Worm (Caenorhabditis elegans) whole organism, L3 larva: Measurements from ENCODE around the gene eng-1.

Source experiments
- R02D3.7 ChIP-seq: fragments of 150-350 bp; optimal IDR thresholded peaks from 2 replicates; lab custom pipeline; 2014; ENCODE audit warnings: missing biosample characterization, missing genetic modification characterization
- ZK546.5 ChIP-seq: sonication (generic microtip); optimal IDR thresholded peaks from 2 replicates; lab custom pipeline; 2017; ENCODE audit warnings: missing biosample characterization, missing genetic modification characterization
- aly-2 ChIP-seq: fragments of 150-350 bp; optimal IDR thresholded peaks from 2 replicates; lab custom pipeline; 2014; ENCODE audit warnings: missing biosample characterization, missing genetic modification characterization
- ama-1 ChIP-seq: fragments of 150-350 bp; optimal IDR thresholded peaks from 2 replicates; lab custom pipeline; 2018
- ceh-16 ChIP-seq: sonication (generic microtip); optimal IDR thresholded peaks from 2 replicates; lab custom pipeline; 2017; ENCODE audit warnings: missing biosample characterization, missing genetic modification characterization
- ceh-28 ChIP-seq: fragments of 150-350 bp; optimal IDR thresholded peaks from 2 replicates; lab custom pipeline; 2014; ENCODE audit warnings: missing biosample characterization, missing genetic modification reagents, missing genetic modification characterization
- ceh-82 ChIP-seq: fragments of 150-350 bp; optimal IDR thresholded peaks from 2 replicates; lab custom pipeline; 2014; ENCODE audit warnings: missing biosample characterization, missing genetic modification characterization
- ceh-9 ChIP-seq: sonication (generic microtip); optimal IDR thresholded peaks from 2 replicates; lab custom pipeline; 2018; ENCODE audit warnings: missing biosample characterization, missing genetic modification characterization
- daf-12 ChIP-seq: fragments of 150-350 bp; optimal IDR thresholded peaks from 2 replicates; lab custom pipeline; 2014; ENCODE audit warnings: missing biosample characterization, missing genetic modification reagents, missing genetic modification characterization
- egl-5 ChIP-seq: fragments of 150-350 bp; optimal IDR thresholded peaks from 2 replicates; lab custom pipeline; 2017; ENCODE audit warnings: missing biosample characterization, missing genetic modification reagents, missing genetic modification characterization, inconsistent platforms
- elt-2 ChIP-seq: sonication (generic microtip); optimal IDR thresholded peaks from 2 replicates; lab custom pipeline; 2016; ENCODE audit warnings: missing genetic modification reagents, mild to moderate bottlenecking, missing genetic modification characterization, missing compliant biosample characterization
- elt-3 ChIP-seq, 3 experiments: fragments of 150-350 bp in 1 of 3; sonication (generic microtip) in 2 of 3; optimal IDR thresholded peaks; 2 replicates in 2 of 3; 4 replicates in 1 of 3; lab custom pipeline; 2014 to 2017; ENCODE audit warnings: missing biosample characterization in 3 of 3, missing genetic modification characterization in 3 of 3
- eor-1 ChIP-seq, 2 experiments: fragments of 150-350 bp; optimal IDR thresholded peaks; 2 replicates each; lab custom pipeline; 2014 to 2018; ENCODE audit warnings: missing biosample characterization in 2 of 2, missing genetic modification characterization in 2 of 2
- fkh-10 ChIP-seq: sonication (generic microtip); optimal IDR thresholded peaks from 2 replicates; lab custom pipeline; 2017; ENCODE audit warnings: missing biosample characterization, missing genetic modification reagents, missing genetic modification characterization
- fkh-2 ChIP-seq: fragments of 150-350 bp; optimal IDR thresholded peaks from 2 replicates; lab custom pipeline; 2014; ENCODE audit warnings: missing biosample characterization, missing genetic modification reagents, missing genetic modification characterization
- hmg-11 ChIP-seq: sonication (generic microtip); optimal IDR thresholded peaks from 2 replicates; lab custom pipeline; 2016; ENCODE audit warnings: missing genetic modification characterization, missing compliant biosample characterization
- jun-1 ChIP-seq: fragments of 150-350 bp; optimal IDR thresholded peaks from 2 replicates; lab custom pipeline; 2014; ENCODE audit warnings: missing biosample characterization, missing genetic modification reagents, missing genetic modification characterization
- lin-15B ChIP-seq: fragments of 150-350 bp; optimal IDR thresholded peaks from 2 replicates; lab custom pipeline; 2014; ENCODE audit warnings: missing biosample characterization, missing genetic modification characterization
- lin-39 ChIP-seq: fragments of 150-350 bp; optimal IDR thresholded peaks from 2 replicates; lab custom pipeline; 2018; ENCODE audit warnings: missing biosample characterization, missing genetic modification reagents, missing genetic modification characterization
- lsy-12 ChIP-seq: sonication (generic microtip); optimal IDR thresholded peaks from 2 replicates; lab custom pipeline; 2016; ENCODE audit warnings: mild to moderate bottlenecking, missing genetic modification characterization, missing compliant biosample characterization
- mml-1 ChIP-seq: fragments of 150-350 bp; sonication (generic microtip); optimal IDR thresholded peaks from 3 replicates; lab custom pipeline; 2014; ENCODE audit warnings: missing biosample characterization, missing genetic modification characterization
- nfya-1 ChIP-seq: sonication (generic microtip); optimal IDR thresholded peaks from 2 replicates; lab custom pipeline; 2017; ENCODE audit warnings: missing genetic modification characterization, mild to moderate bottlenecking, missing compliant biosample characterization, antibody characterized with exemption, moderate library complexity; ENCODE audit not compliant: insufficient read depth
- nhr-11 ChIP-seq: fragments of 150-350 bp; optimal IDR thresholded peaks from 2 replicates; lab custom pipeline; 2014; ENCODE audit warnings: missing biosample characterization, missing genetic modification characterization
- nhr-12 ChIP-seq: fragments of 150-350 bp; optimal IDR thresholded peaks from 2 replicates; lab custom pipeline; 2014; ENCODE audit warnings: missing biosample characterization, missing genetic modification characterization
- nhr-23 ChIP-seq: fragments of 150-350 bp; optimal IDR thresholded peaks from 2 replicates; lab custom pipeline; 2014; ENCODE audit warnings: missing biosample characterization, missing genetic modification reagents, missing genetic modification characterization
- nhr-237 ChIP-seq: fragments of 150-350 bp; optimal IDR thresholded peaks from 2 replicates; lab custom pipeline; 2014; ENCODE audit warnings: missing biosample characterization, missing genetic modification characterization
- nhr-28 ChIP-seq: fragments of 150-350 bp; optimal IDR thresholded peaks from 2 replicates; lab custom pipeline; 2014; ENCODE audit warnings: missing biosample characterization, missing genetic modification characterization
- nhr-43 ChIP-seq: sonication (generic microtip); optimal IDR thresholded peaks from 2 replicates; lab custom pipeline; 2016; ENCODE audit warnings: mild to moderate bottlenecking, missing genetic modification characterization, missing compliant biosample characterization; ENCODE audit not compliant: poor library complexity, severe bottlenecking
- nhr-76 ChIP-seq: fragments of 150-350 bp; sonication (generic microtip); optimal IDR thresholded peaks from 5 replicates; lab custom pipeline; 2014; ENCODE audit warnings: missing biosample characterization, missing genetic modification characterization
- pha-4 ChIP-seq: fragments of 150-350 bp; optimal IDR thresholded peaks from 2 replicates; lab custom pipeline; 2014; ENCODE audit warnings: missing biosample characterization, missing genetic modification reagents, missing genetic modification characterization
- pqm-1 ChIP-seq: fragments of 150-350 bp; optimal IDR thresholded peaks from 2 replicates; lab custom pipeline; 2017; ENCODE audit warnings: missing biosample characterization, missing genetic modification characterization, inconsistent platforms
- sea-2 ChIP-seq: fragments of 150-350 bp; sonication (generic microtip); optimal IDR thresholded peaks from 4 replicates; lab custom pipeline; 2014; ENCODE audit warnings: missing biosample characterization, missing genetic modification reagents, missing genetic modification characterization
- skn-1 ChIP-seq: fragments of 150-350 bp; optimal IDR thresholded peaks from 2 replicates; lab custom pipeline; 2014; ENCODE audit warnings: missing biosample characterization, missing genetic modification characterization
- snpc-4 ChIP-seq: fragments of 150-350 bp; optimal IDR thresholded peaks from 2 replicates; lab custom pipeline; 2014; ENCODE audit warnings: missing biosample characterization, missing genetic modification characterization
- tbx-2 ChIP-seq: sonication (generic microtip); optimal IDR thresholded peaks from 2 replicates; lab custom pipeline; 2016; ENCODE audit warnings: mild to moderate bottlenecking, missing genetic modification characterization, missing compliant biosample characterization
- unc-39 ChIP-seq: sonication (generic microtip); optimal IDR thresholded peaks from 4 replicates; lab custom pipeline; 2017; ENCODE audit warnings: missing biosample characterization, missing genetic modification characterization
- unc-62 ChIP-seq: fragments of 150-350 bp; sonication (generic microtip); optimal IDR thresholded peaks from 4 replicates; lab custom pipeline; 2014; ENCODE audit warnings: missing biosample characterization, missing genetic modification reagents, missing genetic modification characterization
- ztf-11 ChIP-seq: fragments of 150-350 bp; optimal IDR thresholded peaks from 2 replicates; lab custom pipeline; 2014; ENCODE audit warnings: missing biosample characterization, missing genetic modification characterization
- ztf-4 ChIP-seq: fragments of 150-350 bp; optimal IDR thresholded peaks from 2 replicates; lab custom pipeline; 2014; ENCODE audit warnings: missing biosample characterization, missing genetic modification characterization

The eng-1 gene

DNA sequence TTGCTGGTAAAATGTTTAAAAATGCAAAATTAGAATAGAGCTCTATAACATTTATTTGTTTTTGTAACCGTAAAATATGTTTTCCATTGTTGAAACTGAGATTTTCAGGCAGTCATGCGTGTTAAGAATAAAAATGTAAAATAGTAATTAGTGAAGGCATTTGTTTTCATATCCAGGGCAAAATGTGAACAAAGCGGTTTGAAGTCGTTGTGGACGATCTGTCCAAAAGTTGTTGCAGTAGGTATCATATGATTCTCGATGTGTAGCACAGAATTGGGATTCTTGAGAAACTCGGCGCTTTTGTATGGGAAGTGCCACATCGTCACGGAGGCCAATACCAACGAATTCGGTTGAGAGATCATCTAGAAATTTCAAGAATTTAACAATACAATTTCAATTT lies 14.0 kb upstream of the eng-1 start:
- TF ChIP-seq ama-1 (lab: Kevin White, UChicago) (peak; percentile 17), snpc-4 (no peak)
- TF ChIP-seq, all 47 proteins: peak for 1

DNA sequence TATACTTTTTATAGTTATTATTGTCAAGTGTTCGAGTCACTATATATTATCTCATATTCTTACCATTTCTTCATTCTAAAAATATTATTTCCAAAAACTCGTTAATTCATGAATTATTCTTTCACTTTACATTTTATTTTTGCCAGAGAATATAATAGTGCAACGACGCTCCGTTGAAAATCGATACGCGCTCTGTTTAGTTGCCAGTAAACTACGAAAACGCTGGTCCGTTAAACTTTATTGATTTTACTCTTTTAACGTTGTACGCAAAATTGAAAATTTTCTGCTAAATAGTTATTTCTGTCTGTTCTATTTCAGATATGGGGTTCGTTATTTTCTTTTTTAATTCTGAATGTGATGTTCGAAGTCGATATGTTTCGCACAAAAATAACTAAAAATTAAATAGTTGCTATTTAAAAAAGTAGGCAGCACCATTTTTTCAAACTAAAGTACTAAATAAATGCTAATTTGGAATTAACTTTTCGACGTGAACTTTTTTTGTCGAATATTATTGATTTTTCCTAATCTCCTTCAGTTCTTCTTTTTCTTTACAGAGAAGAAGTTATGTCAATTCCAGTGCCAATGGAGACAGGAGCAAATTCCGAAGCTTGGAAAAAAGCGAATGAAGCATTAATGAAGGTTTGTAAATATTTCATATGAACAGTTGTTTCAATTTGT lies 11.1 kb upstream of the eng-1 start, which contains the start of gene hpo-10:
hpo-10 (plus strand) TSS at position 199 of the 678 bp plus-strand sequence.
- peak; percentile 52 for TF ChIP-seq ceh-28
- TF ChIP-seq nfya-1 (tag; lab: Kevin White, UChicago) = peak; percentile 51
- TF ChIP-seq ama-1 (lab: Kevin White, UChicago) = peak; percentile 63
- peak; percentile 24 for TF ChIP-seq nhr-23 (tag; lab: Kevin White, UChicago)
- TF ChIP-seq elt-2 (tag; lab: Kevin White, UChicago) = peak; percentile 20
- TF ChIP-seq jun-1 (tag; lab: Kevin White, UChicago) = no peak
- TF ChIP-seq lin-15B (tag; lab: Kevin White, UChicago) = peak; percentile 23
- no peak for TF ChIP-seq nhr-43
- peak; percentile 19 for TF ChIP-seq snpc-4

DNA sequence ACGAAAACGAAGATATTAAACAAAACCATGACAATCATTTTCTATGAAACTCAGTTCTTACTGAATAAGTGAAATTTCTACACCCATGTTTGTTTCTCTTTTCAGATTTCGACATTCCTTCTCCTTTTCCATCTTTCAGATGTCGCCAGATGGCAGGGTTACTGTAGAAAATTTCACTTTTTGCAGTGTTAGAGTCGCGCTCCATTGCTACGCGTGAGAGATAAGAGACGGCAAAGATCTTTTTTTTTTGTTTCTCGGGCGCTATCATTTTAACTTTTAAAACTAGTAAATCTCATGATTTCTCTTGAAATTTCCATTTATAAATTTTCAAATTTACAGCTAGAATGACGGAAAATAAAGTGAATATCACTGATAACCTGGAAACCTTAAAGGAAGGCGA lies 9.9 kb upstream of the eng-1 start, which contains the start of the genes mig-21 and F01F1.2:
mig-21 (minus strand) TSS at position 166 of the 400 bp plus-strand sequence.
F01F1.2 (plus strand) TSS at position 340 of the 400 bp plus-strand sequence.
- no peak for TF ChIP-seq fkh-2 (tag; lab: Kevin White, UChicago)
- no peak for TF ChIP-seq jun-1 (tag; lab: Kevin White, UChicago)
- no peak for TF ChIP-seq unc-39 (tag; lab: Kevin White, UChicago)
- peak; percentile 34 for TF ChIP-seq nfya-1 (tag; lab: Kevin White, UChicago)
- peak; percentile 12 for TF ChIP-seq pha-4 (tag; lab: Kevin White, UChicago)
- TF ChIP-seq elt-3 (tag; optimal IDR thresholded peaks at IDR 0.05; lab: Kevin White, UChicago) = no peak
- TF ChIP-seq hmg-11 (tag; lab: Kevin White, UChicago) = no peak
- TF ChIP-seq lin-15B (tag; lab: Kevin White, UChicago) = peak; percentile 27
- no peak for TF ChIP-seq nhr-28
- TF ChIP-seq ztf-11 (tag; lab: Kevin White, UChicago) = no peak

DNA sequence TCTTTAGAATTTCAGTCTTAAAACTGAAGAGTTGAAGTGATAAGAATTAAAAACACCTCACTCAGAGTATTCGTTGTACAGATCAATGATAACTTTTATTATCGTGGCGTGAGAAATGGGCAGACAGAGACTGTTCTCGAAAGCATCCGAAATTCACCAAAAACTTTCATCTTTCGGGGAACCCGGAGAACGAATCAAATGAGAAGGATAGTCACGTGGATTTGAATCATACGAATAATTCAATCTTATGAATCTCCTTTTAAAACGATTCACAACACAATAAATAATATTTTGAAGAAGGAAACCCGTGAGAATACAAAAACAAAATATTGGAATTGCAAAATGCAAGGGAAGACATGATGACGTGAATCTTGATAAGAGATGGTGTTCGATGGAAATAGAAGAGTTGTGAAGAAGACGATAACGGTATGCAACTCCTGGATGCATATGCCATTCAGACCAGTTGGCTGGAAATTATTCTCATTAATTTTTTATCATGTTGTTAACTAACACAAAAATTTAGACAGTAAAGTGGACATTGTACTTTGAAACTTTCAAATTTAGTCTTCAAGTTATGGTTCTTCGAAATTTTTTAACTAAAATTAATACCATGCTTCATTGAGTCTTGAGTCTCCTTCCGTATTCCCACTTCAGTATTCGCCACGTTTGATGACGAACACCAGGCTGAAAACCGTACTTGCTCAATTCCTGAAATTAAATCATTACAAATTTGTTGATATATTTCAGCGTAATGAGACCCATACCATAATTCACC lies 8.8 kb upstream of the eng-1 start:
- no peak for TF ChIP-seq mml-1 (tag; lab: Kevin White, UChicago)
- TF ChIP-seq elt-2 (tag; lab: Kevin White, UChicago) = peak; percentile 51
- TF ChIP-seq unc-39 (tag; lab: Kevin White, UChicago) = no peak
- peak; percentile 10 for TF ChIP-seq nhr-23 (tag; lab: Kevin White, UChicago)
- no peak for TF ChIP-seq tbx-2
- no peak for TF ChIP-seq nhr-28
- TF ChIP-seq unc-62 = no peak

DNA sequence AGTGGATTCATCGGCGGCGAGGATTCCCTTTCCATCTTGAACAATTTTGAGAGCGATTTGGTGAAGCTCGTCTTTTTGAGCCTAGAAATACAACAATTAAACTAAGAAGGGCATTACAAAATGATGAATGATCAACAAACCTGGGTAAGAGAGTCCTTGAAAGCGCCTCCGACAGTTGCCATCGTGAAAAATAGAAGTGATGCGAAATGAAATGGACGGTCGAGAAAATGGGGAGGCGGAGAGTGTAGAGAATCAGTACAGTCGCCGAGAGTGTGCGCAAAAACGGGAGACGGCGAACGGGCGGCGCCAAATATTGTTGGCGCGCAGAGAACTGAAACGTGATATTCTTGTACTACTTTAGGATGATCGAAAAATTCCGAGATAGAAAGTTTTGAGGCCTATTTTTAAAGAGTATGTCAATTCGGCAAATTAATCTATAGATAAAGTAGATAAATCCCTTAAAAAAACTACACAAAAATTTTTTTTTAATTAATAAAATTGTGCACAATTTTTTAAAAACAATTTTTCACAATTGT lies 7.9 kb upstream of the eng-1 start, which contains the start of gene aldo-2:
aldo-2 (minus strand) TSS at position 486 of the 536 bp plus-strand sequence.
- TF ChIP-seq lin-15B (tag; lab: Kevin White, UChicago) (peak; percentile 42), unc-62 (no peak), egl-5 (no peak), nhr-237 (no peak), hmg-11 (tag; lab: Kevin White, UChicago) (no peak), ceh-82 (tag; lab: Kevin White, UChicago) (no peak), elt-3 (tag; optimal IDR thresholded peaks at IDR 0.05; lab: Kevin White, UChicago) (peak in 1 of 3 experiments; percentile 7), skn-1 (tag; lab: Kevin White, UChicago) (no peak), ceh-9 (tag; lab: Kevin White, UChicago) (no peak), nhr-12 (no peak), lsy-12 (tag; lab: Kevin White, UChicago) (peak; percentile 27), nhr-23 (tag; lab: Kevin White, UChicago) (peak; percentile 43), ceh-16 (tag; lab: Kevin White, UChicago) (no peak), ztf-4 (tag; lab: Kevin White, UChicago) (no peak), pha-4 (tag; lab: Kevin White, UChicago) (peak; percentile 64), sea-2 (GFP tag; lab: Kevin White, UChicago) (no peak), R02D3.7 (tag; lab: Kevin White, UChicago) (no peak), ztf-11 (tag; lab: Kevin White, UChicago) (no peak), unc-39 (tag; lab: Kevin White, UChicago) (no peak), daf-12 (tag; lab: Kevin White, UChicago) (no peak), mml-1 (tag; lab: Kevin White, UChicago) (no peak), nhr-76 (no peak), fkh-10 (no peak), nhr-43 (no peak), elt-2 (tag; lab: Kevin White, UChicago) (peak; percentile 3), jun-1 (tag; lab: Kevin White, UChicago) (no peak), nhr-11 (tag; lab: Kevin White, UChicago) (no peak), pqm-1 (tag; lab: Kevin White, UChicago) (no peak), lin-39 (no peak), ZK546.5 (tag; lab: Kevin White, UChicago) (no peak), eor-1 (tag; optimal IDR thresholded peaks at IDR 0.05; lab: Kevin White, UChicago) (no peak), aly-2 (tag; lab: Kevin White, UChicago) (no peak)
